Fruit fly (Drosophila melanogaster) Kc167 (cell line): Measurements from ENCODE around the gene wus.

ENCODE experiments used
- Myc ChIP-seq: fragments of >200 bp; optimal IDR thresholded peaks from 2 replicates; lab custom pipeline; 2017; ENCODE audit warnings: missing external identifiers
- Sin3A ChIP-seq: fragments of >200 bp; optimal IDR thresholded peaks from 2 replicates; lab custom pipeline; 2018; ENCODE audit warnings: missing external identifiers
- h ChIP-seq: fragments of >200 bp; optimal IDR thresholded peaks from 3 replicates; lab custom pipeline; 2018; ENCODE audit warnings: missing external identifiers
- insv ChIP-seq: fragments of >200 bp; optimal IDR thresholded peaks from 3 replicates; lab custom pipeline; 2018; ENCODE audit warnings: missing external identifiers
- psq ChIP-seq: fragments of >200 bp; optimal IDR thresholded peaks from 2 replicates; lab custom pipeline; 2017; ENCODE audit warnings: missing external identifiers
- ttk ChIP-seq: sonication (Bioruptor generic); optimal IDR thresholded peaks from 2 replicates; lab custom pipeline; 2017; ENCODE audit warnings: missing external identifiers

DNA sequence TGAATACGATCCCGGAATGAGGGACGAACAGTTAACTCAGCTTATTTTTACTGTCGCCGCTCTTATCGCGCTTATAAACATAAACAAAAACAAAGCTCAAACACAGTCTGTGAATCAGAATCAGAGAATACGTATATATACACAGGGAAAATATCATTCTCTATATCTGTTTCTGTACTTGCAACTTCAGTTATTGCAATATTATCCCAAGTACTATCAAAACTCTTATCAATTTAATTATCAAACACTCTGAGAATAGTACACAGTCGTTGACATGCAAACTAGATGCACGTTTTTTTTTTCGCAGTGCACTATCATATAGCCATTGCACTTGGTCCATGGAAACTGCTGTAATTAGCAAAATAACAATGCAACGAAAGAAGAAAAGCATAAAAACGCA lies 4.7 kb upstream of the wus start:
- no peak for TF ChIP-seq ttk (lab: Kevin White, UChicago)
- TF ChIP-seq Myc (lab: Kevin White, UChicago): no peak
- no peak for TF ChIP-seq h (lab: Kevin White, UChicago)
- no peak for TF ChIP-seq psq (lab: Kevin White, UChicago)
- TF ChIP-seq insv: no peak
- no peak for TF ChIP-seq Sin3A
